Fruit fly (Drosophila melanogaster): ENCODE results near the gene beta-Spec.

beta-Spec gene

dm6 chrX:17711916-17712315 lies 54.7 kb downstream of the beta-Spec start:
- no peak for TF ChIP-seq net (GFP tag; optimal IDR thresholded peaks at IDR 0.05)
- TF ChIP-seq Gug (GFP tag; IDR thresholded peaks at IDR 0.05), result no peak
- no peak for TF ChIP-seq Lpt (GFP tag; optimal IDR thresholded peaks at IDR 0.05)
- no peak for TF ChIP-seq Eip78C (GFP tag)
- TF ChIP-seq dsx (GFP tag; optimal IDR thresholded peaks at IDR 0.05; ENCODE audit: poor library complexity, severe bottlenecking), result no peak
- no peak for TF ChIP-seq CG3919 (GFP tag; optimal IDR thresholded peaks at IDR 0.05)
- TF ChIP-seq Sox14 (GFP tag; optimal IDR thresholded peaks at IDR 0.05), result no peak

DNA sequence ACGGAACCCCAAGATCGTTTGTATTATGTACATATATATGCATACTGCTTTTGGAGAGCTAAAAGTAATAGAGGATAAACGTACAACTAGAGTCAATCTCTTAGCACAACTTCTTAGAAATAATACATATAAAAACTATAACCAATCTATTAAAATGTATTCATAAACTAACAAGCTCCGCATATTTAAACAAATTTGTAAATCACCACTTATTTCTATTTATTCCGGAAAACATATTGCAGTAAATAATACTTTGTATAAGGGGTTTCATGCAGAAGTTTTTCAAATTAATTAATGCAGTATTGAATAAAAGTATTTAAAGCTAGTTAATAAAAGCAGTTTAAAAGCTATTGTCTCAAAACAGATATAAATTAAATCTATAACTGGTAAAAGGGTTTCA lies 55.3 kb downstream of the beta-Spec start:
- TF ChIP-seq salr (GFP tag; optimal IDR thresholded peaks at IDR 0.05) (peak in 1 of 2 experiments; percentile 13), Blimp-1 (GFP tag; optimal IDR thresholded peaks at IDR 0.05) (no peak), CG34406 (GFP tag; optimal IDR thresholded peaks at IDR 0.05) (no peak), lz (GFP tag; optimal IDR thresholded peaks at IDR 0.05) (no peak), CG3919 (GFP tag; optimal IDR thresholded peaks at IDR 0.05) (no peak), Smox (GFP tag; optimal IDR thresholded peaks at IDR 0.05) (no peak), CG6808 (GFP tag; optimal IDR thresholded peaks at IDR 0.05) (no peak), CG4318 (GFP tag; optimal IDR thresholded peaks at IDR 0.05) (no peak), Ets96B (tag; optimal IDR thresholded peaks at IDR 0.05) (no peak), CG1621 (tag; optimal IDR thresholded peaks at IDR 0.05) (no peak), Lpt (GFP tag; optimal IDR thresholded peaks at IDR 0.05) (no peak), CG15336 (GFP tag; IDR thresholded peaks at IDR 0.05) (no peak), Sox14 (GFP tag; optimal IDR thresholded peaks at IDR 0.05) (no peak), CG9139 (GFP tag; optimal IDR thresholded peaks at IDR 0.05) (no peak), CG6854 (GFP tag; optimal IDR thresholded peaks at IDR 0.05) (no peak), Met (GFP tag; optimal IDR thresholded peaks at IDR 0.05) (no peak), eg (GFP tag; IDR thresholded peaks at IDR 0.05) (no peak), dsx (GFP tag; optimal IDR thresholded peaks at IDR 0.05; ENCODE audit: poor library complexity, severe bottlenecking) (no peak), Eip93F (GFP tag; optimal IDR thresholded peaks at IDR 0.05) (no peak), CG32006 (GFP tag; optimal IDR thresholded peaks at IDR 0.05) (peak; percentile 45), CG3032 (tag; optimal IDR thresholded peaks at IDR 0.05) (no peak), CG10669 (GFP tag; optimal IDR thresholded peaks at IDR 0.05) (no peak), pdm3 (GFP tag; optimal IDR thresholded peaks at IDR 0.05) (peak; percentile 26), Hr38 (GFP tag; optimal IDR thresholded peaks at IDR 0.05) (no peak), CG8632 (GFP tag; optimal IDR thresholded peaks at IDR 0.05) (no peak), CG11762 (GFP tag; optimal IDR thresholded peaks at IDR 0.05; ENCODE audit: insufficient read depth) (no peak), Sox15 (GFP tag; optimal IDR thresholded peaks at IDR 0.05) (no peak), CG16779 (tag; optimal IDR thresholded peaks at IDR 0.05) (no peak), esn (GFP tag; optimal IDR thresholded peaks at IDR 0.05) (peak; percentile 27), CG10631 (GFP tag; optimal IDR thresholded peaks at IDR 0.05) (peak; percentile 12), OdsH (GFP tag; optimal IDR thresholded peaks at IDR 0.05) (peak; percentile 7), CG7368 (GFP tag; optimal IDR thresholded peaks at IDR 0.05) (no peak), CG6792 (GFP tag; optimal IDR thresholded peaks at IDR 0.05) (no peak), fd59A (GFP tag; optimal IDR thresholded peaks at IDR 0.05) (no peak), topi (GFP tag; optimal IDR thresholded peaks at IDR 0.05) (no peak), CG6163 (GFP tag; IDR thresholded peaks at IDR 0.05) (no peak), fkh (GFP tag; optimal IDR thresholded peaks at IDR 0.05) (no peak)
